Fruit fly (Drosophila melanogaster) whole organism, embryonic: ENCODE measurements around the gene Rpp14b.

Experiments
- ATbp ChIP-seq: fragments of 200-800 bp; sonication (Bioruptor generic); optimal IDR thresholded peaks from 2 replicates; lab custom pipeline; 2017; ENCODE audit warnings: missing biosample characterization, mild to moderate bottlenecking, missing genetic modification characterization, missing genetic modification reagents
- Awh ChIP-seq: fragments of 200-800 bp; sonication (Bioruptor generic); IDR thresholded peaks from 2 replicates; pipeline ENCODE4, ENCODE4 v1.3.6; 2022; ENCODE audit warnings: missing biosample characterization, missing genetic modification characterization
- B-H1 ChIP-seq: fragments of 200-800 bp; sonication (Bioruptor generic); IDR thresholded peaks from 3 replicates; pipeline ENCODE4 v1.3.6; 2022; ENCODE audit warnings: missing biosample characterization, missing genetic modification characterization
- Bteb2 ChIP-seq: fragments of 200-800 bp; sonication (Bioruptor generic); optimal IDR thresholded peaks from 2 replicates; lab custom pipeline; 2016; ENCODE audit warnings: missing biosample characterization, missing genetic modification characterization
- CG1024 ChIP-seq: fragments of 200-800 bp; sonication (Bioruptor generic); IDR thresholded peaks from 2 replicates; pipeline ENCODE4 v1.3.6; 2022; ENCODE audit warnings: missing biosample characterization, missing genetic modification characterization
- CG10274 ChIP-seq: fragments of 200-800 bp; sonication (Bioruptor generic); optimal IDR thresholded peaks from 3 replicates; lab custom pipeline; 2017; ENCODE audit warnings: missing biosample characterization, mild to moderate bottlenecking, missing genetic modification characterization
- CG10366 ChIP-seq: fragments of 200-800 bp; sonication (Bioruptor generic); IDR thresholded peaks from 2 replicates; pipeline ENCODE4 v1.3.6; 2022; ENCODE audit warnings: missing biosample characterization, missing genetic modification characterization
- CG14667 ChIP-seq: fragments of 200-800 bp; sonication (Bioruptor generic); IDR thresholded peaks from 2 replicates; pipeline ENCODE4 v1.3.6; 2022; ENCODE audit warnings: missing biosample characterization, missing genetic modification characterization
- CG17186 ChIP-seq: fragments of 200-800 bp; sonication (Bioruptor generic); optimal IDR thresholded peaks from 3 replicates; lab custom pipeline; 2017; ENCODE audit warnings: missing biosample characterization, missing genetic modification reagents, missing genetic modification characterization
- CG2116 ChIP-seq: fragments of 200-800 bp; sonication (Bioruptor generic); optimal IDR thresholded peaks from 3 replicates; lab custom pipeline; 2018; ENCODE audit warnings: missing biosample characterization, mild to moderate bottlenecking, missing genetic modification characterization
- CG3163 ChIP-seq: fragments of 200-800 bp; sonication (Bioruptor generic); optimal IDR thresholded peaks from 3 replicates; lab custom pipeline; 2016; ENCODE audit warnings: missing biosample characterization, missing genetic modification characterization
- CG32532 ChIP-seq: fragments of 200-800 bp; sonication (Bioruptor generic); IDR thresholded peaks from 2 replicates; pipeline ENCODE4 v1.3.6; 2022; ENCODE audit warnings: missing biosample characterization, missing genetic modification characterization
- CG3995 ChIP-seq: fragments of 200-800 bp; sonication (Bioruptor generic); optimal IDR thresholded peaks from 3 replicates; lab custom pipeline; 2016; ENCODE audit warnings: missing biosample characterization, missing genetic modification characterization
- CG7556 ChIP-seq: fragments of 200-800 bp; sonication (Bioruptor generic); optimal IDR thresholded peaks from 2 replicates; lab custom pipeline; 2017; ENCODE audit warnings: missing biosample characterization, mild to moderate bottlenecking, missing genetic modification characterization
- CG7786 ChIP-seq: fragments of 200-800 bp; sonication (Bioruptor generic); optimal IDR thresholded peaks from 2 replicates; lab custom pipeline; 2016; ENCODE audit warnings: missing biosample characterization, missing genetic modification characterization
- CG8290 ChIP-seq, 3 experiments: fragments of 200-800 bp; sonication (Bioruptor generic); optimal IDR thresholded peaks; 2 replicates each; lab custom pipeline; 2016 to 2019; ENCODE audit warnings: missing biosample characterization in 3 of 3, missing genetic modification characterization in 3 of 3, mild to moderate bottlenecking in 2 of 3, moderate library complexity in 1 of 3
- CG8765 ChIP-seq: fragments of 200-800 bp; sonication (Bioruptor generic); IDR thresholded peaks from 2 replicates; pipeline ENCODE4 v1.3.6; 2022; ENCODE audit warnings: missing biosample characterization, missing genetic modification characterization
- CG9932 ChIP-seq: fragments of 200-800 bp; sonication (Bioruptor generic); IDR thresholded peaks from 2 replicates; pipeline ENCODE4 v1.3.6; 2022; ENCODE audit warnings: missing biosample characterization, missing genetic modification characterization
- CHES-1-like ChIP-seq: fragments of 200-800 bp; sonication (Bioruptor generic); optimal IDR thresholded peaks from 2 replicates; lab custom pipeline; 2016; ENCODE audit warnings: missing biosample characterization, missing genetic modification characterization
- D19A ChIP-seq: fragments of 200-800 bp; optimal IDR thresholded peaks from 3 replicates; lab custom pipeline; 2019; ENCODE audit warnings: missing biosample characterization, mild to moderate bottlenecking, missing genetic modification characterization, moderate library complexity
- Dfd ChIP-seq, 2 experiments: fragments of >200 bp; optimal IDR thresholded peaks; 2 replicates each; lab custom pipeline; 2017; ENCODE audit warnings: missing biosample characterization in 2 of 2, missing genetic modification characterization in 2 of 2
- Dll ChIP-seq: fragments of 200-800 bp; sonication (Bioruptor generic); IDR thresholded peaks from 4 replicates; pipeline ENCODE4 v1.3.6; 2022; ENCODE audit warnings: missing biosample characterization, missing genetic modification characterization; ENCODE audit not compliant: partially characterized antibody
- Dref ChIP-seq: fragments of 200-800 bp; sonication (Bioruptor generic); IDR thresholded peaks from 2 replicates; pipeline ENCODE4 v1.3.6; 2022; ENCODE audit warnings: missing biosample characterization, missing genetic modification characterization
- E2f1 ChIP-seq: fragments of 200-800 bp; sonication (Bioruptor generic); IDR thresholded peaks from 2 replicates; pipeline ENCODE4 v1.3.6; 2022; ENCODE audit warnings: missing biosample characterization, missing genetic modification characterization
- Elba2 ChIP-seq: fragments of 200-800 bp; sonication (Bioruptor generic); optimal IDR thresholded peaks from 3 replicates; lab custom pipeline; 2016; ENCODE audit warnings: missing biosample characterization, missing genetic modification characterization
- HmgD ChIP-seq: fragments of 200-800 bp; sonication (Bioruptor generic); optimal IDR thresholded peaks from 3 replicates; lab custom pipeline; 2016; ENCODE audit warnings: missing biosample characterization, missing genetic modification characterization
- caup ChIP-seq: fragments of 200-800 bp; sonication (Bioruptor generic); optimal IDR thresholded peaks from 3 replicates; lab custom pipeline; 2017; ENCODE audit warnings: missing biosample characterization, mild to moderate bottlenecking, missing genetic modification characterization, moderate library complexity; ENCODE audit not compliant: severe bottlenecking
- ci ChIP-seq: fragments of 200-800 bp; sonication (Bioruptor generic); IDR thresholded peaks from 3 replicates; pipeline ENCODE4 v1.3.6; 2022; ENCODE audit warnings: missing biosample characterization, missing genetic modification characterization
- croc ChIP-seq: fragments of 200-800 bp; sonication (Bioruptor generic); conservative IDR thresholded peaks from 3 replicates; pipeline ENCODE4 v1.3.6; 2022; ENCODE audit warnings: missing biosample characterization, missing genetic modification characterization
- danr ChIP-seq: fragments of 200-800 bp; sonication (Bioruptor generic); IDR thresholded peaks from 2 replicates; pipeline ENCODE4 v1.3.6; 2022; ENCODE audit warnings: missing biosample characterization, missing genetic modification characterization
- grau ChIP-seq: fragments of 200-800 bp; optimal IDR thresholded peaks from 3 replicates; lab custom pipeline; 2019; ENCODE audit warnings: missing biosample characterization, mild to moderate bottlenecking, missing genetic modification characterization, moderate library complexity
- inv ChIP-seq: fragments of 200-800 bp; sonication (Bioruptor generic); IDR thresholded peaks from 2 replicates; pipeline ENCODE4 v1.3.6; 2022; ENCODE audit warnings: missing biosample characterization, missing genetic modification characterization; ENCODE audit not compliant: partially characterized antibody
- mirr ChIP-seq: fragments of 200-800 bp; sonication (Bioruptor generic); optimal IDR thresholded peaks from 3 replicates; lab custom pipeline; 2018; ENCODE audit warnings: missing biosample characterization, mild to moderate bottlenecking, missing genetic modification characterization
- nmo ChIP-seq: fragments of 200-800 bp; sonication (Bioruptor generic); optimal IDR thresholded peaks from 2 replicates; lab custom pipeline; 2018; ENCODE audit warnings: missing biosample characterization, mild to moderate bottlenecking, missing genetic modification characterization, moderate library complexity
- oc ChIP-seq: fragments of 200-800 bp; sonication (Bioruptor generic); optimal IDR thresholded peaks from 2 replicates; lab custom pipeline; 2018; ENCODE audit warnings: missing biosample characterization, mild to moderate bottlenecking, missing genetic modification characterization, moderate library complexity
- peb ChIP-seq: fragments of 200-800 bp; sonication (Bioruptor generic); IDR thresholded peaks from 2 replicates; pipeline ENCODE4 v1.3.6; 2022; ENCODE audit warnings: missing biosample characterization, missing genetic modification characterization
- pfk ChIP-seq: fragments of 200-800 bp; sonication (Bioruptor generic); optimal IDR thresholded peaks from 2 replicates; lab custom pipeline; 2018; ENCODE audit warnings: missing biosample characterization, mild to moderate bottlenecking, missing genetic modification characterization, moderate library complexity
- salm ChIP-seq: fragments of 200-800 bp; sonication (Bioruptor generic); optimal IDR thresholded peaks from 2 replicates; lab custom pipeline; 2018; ENCODE audit warnings: missing biosample characterization, mild to moderate bottlenecking, missing genetic modification characterization
- tin ChIP-seq: fragments of 200-800 bp; sonication (Bioruptor generic); optimal IDR thresholded peaks from 3 replicates; lab custom pipeline; 2016; ENCODE audit warnings: missing biosample characterization, missing genetic modification characterization

Rpp14b gene

dm6 chr3R:30056592-30057135 lies 907 bp downstream of the Rpp14b start, which contains the start of the genes CG7950 and Rpp14a (continued):
- TF ChIP-seq inv (GFP tag; lab: Robert Waterston, UW), result no peak
- no peak; the same call in 1 of the 3 replicates for TF ChIP-seq croc (GFP tag; lab: Robert Waterston, UW)
- TF ChIP-seq mirr, result peak; percentile 19
- TF ChIP-seq grau (tag; lab: Kevin White, UChicago), result peak; percentile 77
- TF ChIP-seq CG7786 (GFP tag; lab: Kevin White, UChicago), result peak; percentile 77
- TF ChIP-seq nmo (GFP tag; lab: Kevin White, UChicago), result peak; percentile 67
- peak; percentile 35 for TF ChIP-seq ATbp
- TF ChIP-seq CG8290 (GFP tag; optimal IDR thresholded peaks at IDR 0.05; lab: Kevin White, UChicago), result peak; percentile 54
- TF ChIP-seq CG8290 (tag; optimal IDR thresholded peaks at IDR 0.05; lab: Kevin White, UChicago), result peak in 1 of 2 experiments; percentile 82
- TF ChIP-seq CG3995 (GFP tag; lab: Kevin White, UChicago), result peak; percentile 40
- peak; percentile 37; the same call in 1 of the 2 replicates for TF ChIP-seq Awh (GFP tag; lab: Robert Waterston, UW)
- TF ChIP-seq CG10274, result no peak
- TF ChIP-seq Bteb2 (GFP tag; lab: Kevin White, UChicago), result peak; percentile 82
- TF ChIP-seq CG17186 (GFP tag; lab: Kevin White, UChicago), result peak; percentile 60
- TF ChIP-seq tin, result peak; percentile 77
- peak; percentile 34 for TF ChIP-seq salm (tag; lab: Kevin White, UChicago)
- peak; percentile 50 for TF ChIP-seq D19A (tag; lab: Kevin White, UChicago)
- no peak for TF ChIP-seq Dref (GFP tag; lab: Robert Waterston, UW)
- peak; percentile 40 for TF ChIP-seq HmgD (GFP tag; lab: Kevin White, UChicago)
- TF ChIP-seq CG8765 (GFP tag; lab: Robert Waterston, UW), result peak; percentile 61; the same call in 1 of the 2 replicates
- TF ChIP-seq E2f1, result peak; percentile 69
- peak; percentile 44 for TF ChIP-seq CG7556 (GFP tag; lab: Kevin White, UChicago)
- peak; percentile 91 for TF ChIP-seq ci
- TF ChIP-seq danr (GFP tag; lab: Robert Waterston, UW), result peak; percentile 54
- peak; percentile 64 for TF ChIP-seq CG2116 (GFP tag; lab: Kevin White, UChicago)
- TF ChIP-seq Elba2, result peak; percentile 8
- no peak for TF ChIP-seq pfk
- TF ChIP-seq CG10366 (GFP tag; lab: Robert Waterston, UW), result peak; percentile 84
- TF ChIP-seq B-H1, result peak; percentile 64
- peak; percentile 93 for TF ChIP-seq CG9932 (GFP tag; lab: Robert Waterston, UW)
- TF ChIP-seq peb (GFP tag; lab: Robert Waterston, UW), result no peak
- peak; percentile 86 for TF ChIP-seq CG32532 (GFP tag; lab: Robert Waterston, UW)
- peak; percentile 59 for TF ChIP-seq CG3163 (GFP tag; lab: Kevin White, UChicago)
- peak; percentile 44 for TF ChIP-seq CG14667 (GFP tag; lab: Robert Waterston, UW)
- peak; percentile 25; the same call in 1 of the 2 replicates for TF ChIP-seq CG1024 (GFP tag; lab: Robert Waterston, UW)
- peak; percentile 69 for TF ChIP-seq caup (GFP tag; lab: Kevin White, UChicago)
- TF ChIP-seq Dfd (GFP tag; optimal IDR thresholded peaks at IDR 0.05; lab: Kevin White, UChicago), result no peak
- peak; percentile 48; the same call in 2 of the 4 replicates for TF ChIP-seq Dll
- TF ChIP-seq CHES-1-like (GFP tag; lab: Kevin White, UChicago), result peak; percentile 83
- peak; percentile 74 for TF ChIP-seq oc (tag; lab: Kevin White, UChicago)
